Worm (Caenorhabditis elegans) whole organism, L2 larva: ENCODE data around the gene pgp-7.

Experiments used
- F13H6.1 ChIP-seq: sonication (generic microtip); optimal IDR thresholded peaks from 2 replicates; lab custom pipeline; 2016; ENCODE audit warnings: missing genetic modification characterization, missing compliant biosample characterization
- aly-2 ChIP-seq: fragments of 150-350 bp; optimal IDR thresholded peaks from 2 replicates; lab custom pipeline; 2014; ENCODE audit warnings: missing biosample characterization, missing genetic modification characterization
- lin-13 ChIP-seq: fragments of 150-350 bp; optimal IDR thresholded peaks from 2 replicates; lab custom pipeline; 2014; ENCODE audit warnings: missing biosample characterization, missing genetic modification reagents, missing genetic modification characterization
- nhr-25 ChIP-seq: fragments of 150-350 bp; sonication (generic microtip); optimal IDR thresholded peaks from 3 replicates; lab custom pipeline; 2014; ENCODE audit warnings: missing biosample characterization, missing genetic modification characterization
- snpc-4 ChIP-seq: fragments of 150-350 bp; optimal IDR thresholded peaks from 2 replicates; lab custom pipeline; 2014; ENCODE audit warnings: missing biosample characterization, missing genetic modification characterization
- unc-55 ChIP-seq: fragments of 150-350 bp; sonication (generic microtip); optimal IDR thresholded peaks from 3 replicates; lab custom pipeline; 2014; ENCODE audit warnings: missing biosample characterization, missing genetic modification reagents, missing genetic modification characterization
- ztf-11 ChIP-seq: sonication (generic microtip); optimal IDR thresholded peaks from 2 replicates; lab custom pipeline; 2017; ENCODE audit warnings: missing biosample characterization, missing genetic modification characterization

ce11 chrX:10834568-10834967 is 35.5 kb downstream of the pgp-7 start:
- TF ChIP-seq snpc-4 (no peak), ztf-11 (tag; lab: Kevin White, UChicago) (no peak), unc-55 (GFP tag; lab: Kevin White, UChicago) (no peak), aly-2 (tag; lab: Kevin White, UChicago) (no peak), nhr-25 (tag; lab: Kevin White, UChicago) (no peak), F13H6.1 (tag; lab: Kevin White, UChicago) (no peak), lin-13 (GFP tag; lab: Kevin White, UChicago) (no peak)
